Worm (Caenorhabditis elegans) whole organism, L3 larva: ENCODE measurements around the gene ruvb-2.

Experiments
- ZK546.5 ChIP-seq: sonication (generic microtip); optimal IDR thresholded peaks from 2 replicates; lab custom pipeline; 2017; ENCODE audit warnings: missing biosample characterization, missing genetic modification characterization
- ceh-82 ChIP-seq: fragments of 150-350 bp; optimal IDR thresholded peaks from 2 replicates; lab custom pipeline; 2014; ENCODE audit warnings: missing biosample characterization, missing genetic modification characterization
- elt-1 ChIP-seq: fragments of 150-350 bp; optimal IDR thresholded peaks from 2 replicates; lab custom pipeline; 2014; ENCODE audit warnings: missing biosample characterization, missing genetic modification characterization
- jun-1 ChIP-seq: fragments of 150-350 bp; optimal IDR thresholded peaks from 2 replicates; lab custom pipeline; 2014; ENCODE audit warnings: missing biosample characterization, missing genetic modification reagents, missing genetic modification characterization
- mdl-1 ChIP-seq: fragments of 150-350 bp; optimal IDR thresholded peaks from 2 replicates; lab custom pipeline; 2014; ENCODE audit warnings: missing biosample characterization, missing genetic modification characterization
- nhr-12 ChIP-seq: fragments of 150-350 bp; optimal IDR thresholded peaks from 2 replicates; lab custom pipeline; 2014; ENCODE audit warnings: missing biosample characterization, missing genetic modification characterization
- tbx-2 ChIP-seq: sonication (generic microtip); optimal IDR thresholded peaks from 2 replicates; lab custom pipeline; 2016; ENCODE audit warnings: mild to moderate bottlenecking, missing genetic modification characterization, missing compliant biosample characterization
- zag-1 ChIP-seq: fragments of 150-350 bp; optimal IDR thresholded peaks from 2 replicates; lab custom pipeline; 2014; ENCODE audit warnings: missing biosample characterization, missing genetic modification characterization
- ztf-4 ChIP-seq: fragments of 150-350 bp; optimal IDR thresholded peaks from 2 replicates; lab custom pipeline; 2014; ENCODE audit warnings: missing biosample characterization, missing genetic modification characterization

DNA sequence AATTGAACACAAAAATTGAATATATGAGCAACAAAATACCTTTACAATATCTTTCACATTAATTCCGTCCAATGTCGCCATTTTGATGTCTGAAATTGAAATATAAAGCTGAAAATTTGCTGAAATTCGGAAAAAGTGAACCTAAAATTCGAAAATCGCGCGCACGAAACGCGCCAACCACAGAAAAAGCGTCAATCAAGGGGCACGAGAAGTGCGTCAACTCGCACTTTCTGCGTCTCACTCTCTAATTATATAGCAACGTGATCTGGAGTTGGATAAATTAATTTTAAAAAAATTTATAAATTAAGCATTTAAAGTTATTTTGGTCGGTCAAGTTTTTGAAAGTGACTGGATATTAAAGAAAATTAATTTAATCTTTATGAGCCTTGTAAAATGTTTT, at the start of gene ruvb-2:
- TF ChIP-seq ztf-4 (tag; lab: Kevin White, UChicago) (no peak), nhr-12 (tag; lab: Kevin White, UChicago) (no peak), zag-1 (tag; lab: Kevin White, UChicago) (no peak), elt-1 (tag; lab: Kevin White, UChicago) (no peak), mdl-1 (tag; lab: Kevin White, UChicago) (peak; percentile 52), tbx-2 (peak; percentile 68), ZK546.5 (tag; lab: Kevin White, UChicago) (no peak), ceh-82 (peak; percentile 26), jun-1 (tag; lab: Kevin White, UChicago) (peak; percentile 61)
